Fruit fly (Drosophila melanogaster): ENCODE data around the gene CG7840.

Gene CG7840

DNA sequence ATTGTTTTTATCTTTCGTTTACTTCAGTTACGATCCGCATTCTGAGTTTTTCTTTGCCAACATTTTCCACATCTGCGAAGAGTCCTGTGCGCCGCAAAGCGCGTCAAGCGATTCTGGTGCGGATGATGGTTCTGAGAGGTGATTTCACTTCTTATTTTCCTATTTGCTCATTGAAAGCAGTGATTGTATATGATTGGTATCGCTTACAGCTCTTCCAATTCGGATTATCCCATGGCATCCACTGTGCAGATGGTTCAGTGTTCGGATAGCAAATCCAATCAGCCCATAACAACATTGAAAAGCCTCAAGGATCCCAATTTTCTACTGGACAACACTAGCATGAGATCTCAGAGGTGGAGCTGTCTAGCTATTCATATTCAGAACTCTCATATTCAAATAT, 751 bp upstream of the CG7840 start:
- TF ChIP-seq HLH3B (GFP tag; IDR thresholded peaks at IDR 0.05) (0 out of 2 replicates have a peak, but pooled peaks have one; percentile 16), Poxn (GFP tag; IDR thresholded peaks at IDR 0.05) (no peak), chif (GFP tag; optimal IDR thresholded peaks at IDR 0.05) (no peak), Elba2 (GFP tag; optimal IDR thresholded peaks at IDR 0.05) (peak; percentile 96), lbe (GFP tag; optimal IDR thresholded peaks at IDR 0.05) (no peak), lilli (GFP tag; optimal IDR thresholded peaks at IDR 0.05) (no peak), insv (GFP tag; optimal IDR thresholded peaks at IDR 0.05) (peak in 1 of 2 experiments; percentile 90), sens (GFP tag) (peak; percentile 32), amos (GFP tag; IDR thresholded peaks at IDR 0.05; ENCODE audit: partially characterized antibody) (no peak)

DNA sequence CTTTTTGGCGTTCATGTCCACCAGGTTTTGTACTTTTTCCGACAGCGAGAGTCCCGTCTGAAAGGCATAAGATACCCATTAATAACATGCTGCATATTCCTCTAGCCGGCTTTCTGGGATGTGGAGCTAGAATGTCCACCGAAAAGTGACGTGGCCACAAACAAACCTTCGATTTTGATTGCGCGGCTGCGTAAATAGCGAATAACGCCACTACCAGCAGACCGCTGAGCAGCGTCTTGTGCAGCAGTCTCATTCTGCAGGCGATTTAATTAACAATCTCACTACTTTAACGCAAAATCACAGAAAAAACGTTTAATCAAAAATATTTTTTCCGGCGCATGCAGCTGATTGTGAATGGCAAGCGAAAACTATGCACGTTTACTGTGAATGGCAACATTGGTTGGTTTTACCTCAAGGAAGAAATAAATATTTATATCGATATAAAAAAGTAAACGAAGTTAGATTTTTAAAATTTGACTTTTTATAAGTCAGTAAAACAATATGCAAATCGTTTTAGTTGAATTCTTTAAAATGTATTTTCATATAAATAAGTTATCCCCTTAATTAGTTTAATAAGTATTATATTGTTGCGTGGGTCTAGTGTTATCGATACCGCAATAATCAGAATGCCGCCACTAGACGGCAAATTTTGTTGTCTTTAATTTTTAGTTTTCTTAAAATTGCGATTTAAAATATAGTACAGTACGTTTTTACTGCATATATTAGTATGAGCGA, 2.6 kb downstream of the CG7840 start, which contains the start of the genes Ostgamma and Mettl14:
Ostgamma (minus strand) TSS at position 376 of the 735 bp plus-strand sequence.
Mettl14 (plus strand) TSS at position 611 of the 735 bp plus-strand sequence.
- TF ChIP-seq Dp (GFP tag; optimal IDR thresholded peaks at IDR 0.05) (peak; percentile 35), Doc3 (GFP tag; IDR thresholded peaks at IDR 0.05; ENCODE audit: partially characterized antibody) (peak; percentile 71), H15 (GFP tag; IDR thresholded peaks at IDR 0.05) (no peak), sug (tag; optimal IDR thresholded peaks at IDR 0.05) (peak; percentile 37), z (GFP tag; IDR thresholded peaks at IDR 0.05) (no peak), CG10209 (GFP tag; optimal IDR thresholded peaks at IDR 0.05) (no peak), corto (GFP tag; optimal IDR thresholded peaks at IDR 0.05) (no peak), knrl (GFP tag; IDR thresholded peaks at IDR 0.05; ENCODE audit: partially characterized antibody) (peak; percentile 78; the same call in 1 of the 3 replicates), CG10979 (tag; optimal IDR thresholded peaks at IDR 0.05) (peak; percentile 14), hbn (GFP tag; IDR thresholded peaks at IDR 0.05; ENCODE audit: partially characterized antibody) (peak; percentile 68), PHDP (tag; optimal IDR thresholded peaks at IDR 0.05) (peak; percentile 16), NFAT (GFP tag; IDR thresholded peaks at IDR 0.05) (no peak), CoRest (tag; optimal IDR thresholded peaks at IDR 0.05) (peak; percentile 28), stc (GFP tag; IDR thresholded peaks at IDR 0.05) (no peak), CG17829 (tag; optimal IDR thresholded peaks at IDR 0.05) (peak; percentile 41), CG6272 (GFP tag; IDR thresholded peaks at IDR 0.05) (no peak), Blimp-1 (GFP tag; optimal IDR thresholded peaks at IDR 0.05) (no peak), pum (GFP tag; optimal IDR thresholded peaks at IDR 0.05) (no peak), lola (GFP tag; optimal IDR thresholded peaks at IDR 0.05) (peak in 1 of 3 experiments; percentile 31), CG30403 (GFP tag; optimal IDR thresholded peaks at IDR 0.05) (peak; percentile 44), CG2120 (GFP tag; optimal IDR thresholded peaks at IDR 0.05) (peak; percentile 34), CG2202 (tag; optimal IDR thresholded peaks at IDR 0.05) (no peak), tin (GFP tag; optimal IDR thresholded peaks at IDR 0.05) (peak; percentile 7), CG3065 (GFP tag; optimal IDR thresholded peaks at IDR 0.05) (no peak), dmrt99B (tag; optimal IDR thresholded peaks at IDR 0.05) (no peak), trem (tag; optimal IDR thresholded peaks at IDR 0.05) (peak; percentile 36), CG2129 (GFP tag; IDR thresholded peaks at IDR 0.05; ENCODE audit: partially characterized antibody) (peak; percentile 66), disco-r (GFP tag; optimal IDR thresholded peaks at IDR 0.05) (no peak), CG11504 (tag; optimal IDR thresholded peaks at IDR 0.05) (no peak), MBD-R2 (GFP tag; IDR thresholded peaks at IDR 0.05) (peak; percentile 52), CG2889 (GFP tag; IDR thresholded peaks at IDR 0.05) (no peak), CG12071 (GFP tag; optimal IDR thresholded peaks at IDR 0.05) (no peak), lbe (GFP tag; optimal IDR thresholded peaks at IDR 0.05) (peak; percentile 44), CG15696 (tag; optimal IDR thresholded peaks at IDR 0.05) (peak; percentile 9), GATAe (GFP tag; conservative IDR thresholded peaks at IDR 0.05) (no peak), CG34224 (GFP tag; IDR thresholded peaks at IDR 0.05; ENCODE audit: partially characterized antibody) (peak; percentile 81), MESR4 (GFP tag; optimal IDR thresholded peaks at IDR 0.05) (peak; percentile 55), CG12391 (tag; optimal IDR thresholded peaks at IDR 0.05) (peak; percentile 57), Max (GFP tag; optimal IDR thresholded peaks at IDR 0.05) (peak; percentile 16)

Measured in whole organism, embryonic.